Worm (Caenorhabditis elegans) whole organism, L4 larva: ENCODE measurements around the gene spt-5.

ENCODE experiments used
- F44E2.7 ChIP-seq: fragments of 200-800 bp; sonication (Bioruptor generic); IDR thresholded peaks from 2 replicates; pipeline ENCODE4 v2.1.2; 2022; ENCODE audit warnings: missing genetic modification characterization, missing compliant biosample characterization
- R02D3.7 ChIP-seq: fragments of 150-350 bp; sonication (generic microtip); optimal IDR thresholded peaks from 3 replicates; lab custom pipeline; 2014; ENCODE audit warnings: missing biosample characterization, missing genetic modification characterization
- T20F7.1 ChIP-seq: fragments of 200-800 bp; sonication (Bioruptor generic); optimal IDR thresholded peaks from 2 replicates; lab custom pipeline; 2018; ENCODE audit warnings: mild to moderate bottlenecking, missing genetic modification characterization, missing compliant biosample characterization
- Y105C5A.15 ChIP-seq: fragments of 200-800 bp; sonication (Bioruptor generic); IDR thresholded peaks from 2 replicates; pipeline ENCODE4 v1.3.6; 2022; ENCODE audit warnings: missing genetic modification characterization, missing compliant biosample characterization
- Y5F2A.4 ChIP-seq: fragments of 200-800 bp; sonication (Bioruptor generic); optimal IDR thresholded peaks from 2 replicates; lab custom pipeline; 2018; ENCODE audit warnings: mild to moderate bottlenecking, missing genetic modification characterization, missing compliant biosample characterization
- Y75B8A.6 ChIP-seq: fragments of 200-800 bp; sonication (Bioruptor generic); IDR thresholded peaks from 2 replicates; pipeline ENCODE4 v1.3.6; 2022; ENCODE audit warnings: missing genetic modification reagents, missing genetic modification characterization, missing compliant biosample characterization
- ZK546.5 ChIP-seq, 2 experiments: sonication (generic microtip); optimal IDR thresholded peaks; 2 replicates each; lab custom pipeline; 2017; ENCODE audit warnings: missing biosample characterization in 2 of 2, missing genetic modification characterization in 2 of 2
- aha-1 ChIP-seq: fragments of 150-350 bp; peaks from one replicate; lab custom pipeline; 2014; ENCODE audit warnings: missing biosample characterization, missing genetic modification characterization
- aly-2 ChIP-seq: sonication (generic microtip); optimal IDR thresholded peaks from 2 replicates; lab custom pipeline; 2018; ENCODE audit warnings: missing biosample characterization, missing genetic modification characterization
- arid-1 ChIP-seq: fragments of 200-800 bp; sonication (Bioruptor generic); conservative IDR thresholded peaks from 2 replicates; pipeline ENCODE4 v1.3.6; 2022; ENCODE audit warnings: missing genetic modification reagents, missing genetic modification characterization, missing compliant biosample characterization
- ceh-20 ChIP-seq: fragments of 200-800 bp; sonication (Bioruptor generic); IDR thresholded peaks from 2 replicates; pipeline ENCODE4 v1.3.6; 2022; ENCODE audit warnings: missing genetic modification reagents, missing genetic modification characterization, missing compliant biosample characterization
- ces-1 ChIP-seq: fragments of 150-350 bp; sonication (generic microtip); optimal IDR thresholded peaks from 4 replicates; lab custom pipeline; 2014; ENCODE audit warnings: missing biosample characterization, missing genetic modification reagents, missing genetic modification characterization
- ctbp-1 ChIP-seq: fragments of 200-800 bp; sonication (Bioruptor generic); IDR thresholded peaks from 2 replicates; pipeline ENCODE4 v1.3.6; 2022; ENCODE audit warnings: missing genetic modification reagents, missing genetic modification characterization, missing compliant biosample characterization
- daf-19 ChIP-seq: fragments of 200-800 bp; sonication (Bioruptor generic); conservative IDR thresholded peaks from 2 replicates; pipeline ENCODE4 v1.3.6; 2022; ENCODE audit warnings: missing genetic modification characterization, missing compliant biosample characterization
- dmd-9 ChIP-seq: fragments of 200-800 bp; sonication (Bioruptor generic); IDR thresholded peaks from 2 replicates; pipeline ENCODE4 v1.3.6; 2022; ENCODE audit warnings: missing genetic modification reagents, missing genetic modification characterization, missing compliant biosample characterization
- egl-27 ChIP-seq: sonication (generic microtip); optimal IDR thresholded peaks from 3 replicates; lab custom pipeline; 2017; ENCODE audit warnings: missing biosample characterization, missing genetic modification reagents, missing genetic modification characterization
- fkh-10 ChIP-seq: fragments of 150-350 bp; optimal IDR thresholded peaks from 2 replicates; lab custom pipeline; 2014; ENCODE audit warnings: missing biosample characterization, missing genetic modification reagents, missing genetic modification characterization
- fos-1 ChIP-seq: fragments of 150-350 bp; optimal IDR thresholded peaks from 2 replicates; lab custom pipeline; 2014; ENCODE audit warnings: missing biosample characterization, missing genetic modification characterization
- hlh-11 ChIP-seq: fragments of 200-800 bp; sonication (Bioruptor generic); optimal IDR thresholded peaks from 2 replicates; lab custom pipeline; 2018; ENCODE audit warnings: mild to moderate bottlenecking, missing genetic modification characterization, missing compliant biosample characterization
- hmg-1.1 ChIP-seq: fragments of 200-800 bp; sonication (Bioruptor generic); IDR thresholded peaks from 2 replicates; pipeline ENCODE4 v1.3.6; 2022; ENCODE audit warnings: missing genetic modification reagents, missing genetic modification characterization, missing compliant biosample characterization
- jun-1 ChIP-seq: fragments of 150-350 bp; optimal IDR thresholded peaks from 2 replicates; lab custom pipeline; 2014; ENCODE audit warnings: missing biosample characterization, missing genetic modification reagents, missing genetic modification characterization
- lin-15B ChIP-seq: fragments of 150-350 bp; sonication (generic microtip); optimal IDR thresholded peaks from 3 replicates; lab custom pipeline; 2014; ENCODE audit warnings: missing biosample characterization, missing genetic modification characterization
- lin-38 ChIP-seq: fragments of 200-800 bp; sonication (Bioruptor generic); IDR thresholded peaks from 2 replicates; pipeline ENCODE4 v1.3.6; 2022; ENCODE audit warnings: missing genetic modification reagents, missing genetic modification characterization, missing compliant biosample characterization
- lir-3 ChIP-seq: sonication (generic microtip); optimal IDR thresholded peaks from 2 replicates; lab custom pipeline; 2016; ENCODE audit warnings: mild to moderate bottlenecking, missing genetic modification characterization, missing compliant biosample characterization
- madf-5 ChIP-seq, 2 experiments: fragments of 200-800 bp; sonication (Bioruptor generic); IDR thresholded peaks; 2 replicates each; pipeline ENCODE4 v1.3.6; 2022; ENCODE audit warnings: missing compliant biosample characterization in 2 of 2, missing genetic modification characterization in 2 of 2
- madf-9 ChIP-seq: fragments of 200-800 bp; sonication (Bioruptor generic); conservative IDR thresholded peaks from 2 replicates; pipeline ENCODE4 v1.3.6; 2022; ENCODE audit warnings: missing genetic modification reagents, missing genetic modification characterization, missing compliant biosample characterization
- mdl-1 ChIP-seq, 2 experiments: fragments of 150-350 bp in 1 of 2; sonication (generic microtip) in 1 of 2; optimal IDR thresholded peaks; 2 replicates each; lab custom pipeline; 2014 to 2017; ENCODE audit warnings: missing biosample characterization in 2 of 2, missing genetic modification characterization in 2 of 2
- mdt-29 ChIP-seq: fragments of 200-800 bp; sonication (Bioruptor generic); IDR thresholded peaks from 2 replicates; pipeline ENCODE4 v1.3.6; 2022; ENCODE audit warnings: missing genetic modification reagents, missing genetic modification characterization, missing compliant biosample characterization
- mep-1 ChIP-seq: fragments of 150-350 bp; sonication (generic microtip); optimal IDR thresholded peaks from 3 replicates; lab custom pipeline; 2014; ENCODE audit warnings: missing biosample characterization, missing genetic modification characterization
- mes-2 ChIP-seq: sonication (generic microtip); optimal IDR thresholded peaks from 2 replicates; lab custom pipeline; 2016; ENCODE audit warnings: missing genotype, mild to moderate bottlenecking, missing genetic modification characterization, missing compliant biosample characterization; ENCODE audit not compliant: poor library complexity, severe bottlenecking
- nhr-10 ChIP-seq: fragments of 150-350 bp; optimal IDR thresholded peaks from 2 replicates; lab custom pipeline; 2014; ENCODE audit warnings: missing biosample characterization, missing genetic modification characterization
- nhr-102 ChIP-seq: sonication (generic microtip); optimal IDR thresholded peaks from 2 replicates; lab custom pipeline; 2016; ENCODE audit warnings: mild to moderate bottlenecking, missing genetic modification characterization, moderate library complexity, missing compliant biosample characterization
- nhr-11 ChIP-seq: fragments of 150-350 bp; optimal IDR thresholded peaks from 2 replicates; lab custom pipeline; 2014; ENCODE audit warnings: missing biosample characterization, missing genetic modification characterization
- nhr-25 ChIP-seq: sonication (generic microtip); optimal IDR thresholded peaks from 2 replicates; lab custom pipeline; 2017; ENCODE audit warnings: missing genetic modification characterization, mild to moderate bottlenecking, missing compliant biosample characterization, antibody characterized with exemption, moderate library complexity, borderline replicate concordance; ENCODE audit not compliant: insufficient read depth
- nhr-41 ChIP-seq: fragments of 200-800 bp; sonication (Bioruptor generic); IDR thresholded peaks from 2 replicates; pipeline ENCODE4 v1.3.6; 2022; ENCODE audit warnings: missing genetic modification reagents, missing genetic modification characterization, missing compliant biosample characterization
- nhr-42 ChIP-seq: fragments of 200-800 bp; sonication (Bioruptor generic); IDR thresholded peaks from 2 replicates; pipeline ENCODE4 v1.3.6; 2022; ENCODE audit warnings: missing genetic modification characterization, missing compliant biosample characterization
- nhr-76 ChIP-seq: fragments of 150-350 bp; optimal IDR thresholded peaks from 2 replicates; lab custom pipeline; 2014; ENCODE audit warnings: missing biosample characterization, missing genetic modification characterization
- nhr-77 ChIP-seq: fragments of 150-350 bp; optimal IDR thresholded peaks from 2 replicates; lab custom pipeline; 2014; ENCODE audit warnings: missing biosample characterization, missing genetic modification characterization
- pqm-1 ChIP-seq: sonication (generic microtip); optimal IDR thresholded peaks from 2 replicates; lab custom pipeline; 2017; ENCODE audit warnings: missing biosample characterization, missing genetic modification characterization
- rbr-2 ChIP-seq: sonication (generic microtip); optimal IDR thresholded peaks from 2 replicates; lab custom pipeline; 2016; ENCODE audit warnings: missing genotype, missing genetic modification characterization, missing compliant biosample characterization
- saeg-2 ChIP-seq: fragments of 200-800 bp; sonication (Bioruptor generic); IDR thresholded peaks from 2 replicates; pipeline ENCODE4 v1.3.6; 2022; ENCODE audit warnings: missing genetic modification reagents, missing genetic modification characterization, missing compliant biosample characterization
- sdz-12 ChIP-seq: fragments of 200-800 bp; sonication (Bioruptor generic); optimal IDR thresholded peaks from 2 replicates; lab custom pipeline; 2018; ENCODE audit warnings: mild to moderate bottlenecking, missing genetic modification characterization, missing compliant biosample characterization
- set-16 ChIP-seq: fragments of 200-800 bp; sonication (Bioruptor generic); IDR thresholded peaks from 2 replicates; pipeline ENCODE4 v1.3.6; 2022; ENCODE audit warnings: missing genetic modification reagents, missing genetic modification characterization, missing compliant biosample characterization
- tag-97 ChIP-seq: fragments of 200-800 bp; sonication (Bioruptor generic); IDR thresholded peaks from 2 replicates; pipeline ENCODE4 v1.3.6; 2022; ENCODE audit warnings: missing genetic modification characterization, missing compliant biosample characterization
- tra-1 ChIP-seq: fragments of 200-800 bp; sonication (Bioruptor generic); IDR thresholded peaks from 2 replicates; pipeline ENCODE4 v1.3.6; 2022; ENCODE audit warnings: missing genetic modification reagents, missing genetic modification characterization, missing compliant biosample characterization
- unc-62 ChIP-seq, 3 experiments: fragments of 150-350 bp in 1 of 3; sonication (generic microtip); optimal IDR thresholded peaks in 2 of 3; peaks in 1 of 3; 1 replicate in 1 of 3; 2 replicates in 2 of 3; lab custom pipeline; 2014 to 2017; ENCODE audit warnings: missing biosample characterization in 3 of 3, missing genetic modification characterization in 3 of 3, missing genetic modification reagents in 3 of 3, missing genotype in 1 of 3
- zag-1 ChIP-seq: fragments of 150-350 bp; optimal IDR thresholded peaks from 2 replicates; lab custom pipeline; 2014; ENCODE audit warnings: missing biosample characterization, missing genetic modification characterization
- zfp-2 ChIP-seq: sonication (generic microtip); optimal IDR thresholded peaks from 2 replicates; lab custom pipeline; 2016; ENCODE audit warnings: mild to moderate bottlenecking, missing genetic modification characterization, missing compliant biosample characterization
- zip-11 ChIP-seq: fragments of 200-800 bp; sonication (Bioruptor generic); IDR thresholded peaks from 2 replicates; pipeline ENCODE4 v1.3.6; 2022; ENCODE audit warnings: missing genetic modification characterization, missing compliant biosample characterization
- ztf-11 ChIP-seq: fragments of 150-350 bp; optimal IDR thresholded peaks from 2 replicates; lab custom pipeline; 2014; ENCODE audit warnings: missing biosample characterization, missing genetic modification characterization
- ztf-7 ChIP-seq: fragments of 150-350 bp; optimal IDR thresholded peaks from 2 replicates; lab custom pipeline; 2014; ENCODE audit warnings: missing biosample characterization, missing genetic modification characterization

The spt-5 gene

DNA sequence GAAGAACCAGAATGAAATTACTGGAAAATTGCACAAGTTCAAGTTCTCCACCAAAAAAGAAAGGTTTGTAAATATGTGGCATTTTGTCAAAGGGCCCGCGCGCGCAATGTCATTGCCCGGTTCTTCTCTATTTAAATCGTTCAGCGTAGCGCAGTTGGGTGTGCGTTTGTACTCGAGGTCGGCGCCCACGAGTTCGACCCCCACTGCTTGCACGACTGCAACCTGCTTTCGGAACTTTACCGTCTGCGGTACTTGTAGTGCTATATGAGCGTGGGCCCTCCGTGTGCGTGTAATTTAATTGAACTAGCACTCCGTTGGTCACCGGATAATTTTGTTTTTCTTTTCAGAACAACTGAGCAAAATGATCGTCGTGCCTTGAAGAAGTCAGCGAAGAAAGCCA lies 35.2 kb downstream of the spt-5 start (continued):
- TF ChIP-seq fos-1 (tag; lab: Kevin White, UChicago): no peak
- TF ChIP-seq ceh-20 (GFP tag; lab: Robert Waterston, UW): peak; percentile 86
- TF ChIP-seq lin-15B (tag; lab: Kevin White, UChicago): no peak
- peak; percentile 67; the same call in 1 of the 2 replicates for TF ChIP-seq zip-11 (GFP tag; lab: Robert Waterston, UW)
- TF ChIP-seq madf-9 (GFP tag; lab: Robert Waterston, UW): peak; percentile 69; the same call in 1 of the 2 replicates
- TF ChIP-seq aly-2 (tag; lab: Kevin White, UChicago): peak; percentile 14
- peak; percentile 55; the same call in 1 of the 2 replicates for TF ChIP-seq daf-19 (GFP tag; lab: Robert Waterston, UW)
- peak; percentile 11 for TF ChIP-seq jun-1
- peak; percentile 94 for TF ChIP-seq F44E2.7
- TF ChIP-seq mdl-1 (tag; optimal IDR thresholded peaks at IDR 0.05; lab: Kevin White, UChicago): peak in 1 of 2 experiments; percentile 43
- TF ChIP-seq egl-27 (tag; lab: Kevin White, UChicago): no peak
- TF ChIP-seq mep-1 (tag; lab: Kevin White, UChicago): peak; percentile 89
- no peak for TF ChIP-seq fkh-10 (GFP tag; lab: Kevin White, UChicago)
- peak; percentile 84 for TF ChIP-seq nhr-102
- TF ChIP-seq sdz-12 (GFP tag; lab: Kevin White, UChicago): peak; percentile 75
- peak; percentile 68; the same call in 1 of the 2 replicates for TF ChIP-seq dmd-9 (GFP tag; lab: Robert Waterston, UW)
- TF ChIP-seq nhr-76 (tag; lab: Kevin White, UChicago): no peak
- TF ChIP-seq lir-3 (tag; lab: Kevin White, UChicago): peak; percentile 71
- no peak for TF ChIP-seq T20F7.1 (GFP tag; lab: Kevin White, UChicago)
- peak; percentile 43 for TF ChIP-seq nhr-77 (tag; lab: Kevin White, UChicago)
- peak; percentile 70 for TF ChIP-seq hlh-11 (tag; lab: Kevin White, UChicago)
- TF ChIP-seq nhr-25 (tag; lab: Kevin White, UChicago): peak; percentile 87
- no peak for TF ChIP-seq ces-1 (GFP tag; lab: Kevin White, UChicago)
- TF ChIP-seq Y105C5A.15 (GFP tag; lab: Robert Waterston, UW): peak; percentile 94
- TF ChIP-seq zag-1 (tag; lab: Kevin White, UChicago): no peak
- TF ChIP-seq R02D3.7 (tag; lab: Kevin White, UChicago): no peak
- TF ChIP-seq nhr-42 (GFP tag; lab: Robert Waterston, UW): peak; percentile 76; the same call in 1 of the 2 replicates
- TF ChIP-seq unc-62 (GFP tag; optimal IDR thresholded peaks at IDR 0.05 in 1 of 2; lab: Kevin White, UChicago): no peak
- no peak for TF ChIP-seq unc-62 (tag; optimal IDR thresholded peaks at IDR 0.05; lab: Kevin White, UChicago)
- TF ChIP-seq zfp-2 (tag; lab: Kevin White, UChicago): peak; percentile 60
- TF ChIP-seq mes-2 (tag; lab: Kevin White, UChicago): peak; percentile 89
- TF ChIP-seq aha-1 (tag; lab: Kevin White, UChicago): peak; percentile 99
- peak; percentile 14 for TF ChIP-seq pqm-1
- peak; percentile 88 for TF ChIP-seq ztf-7 (tag; lab: Kevin White, UChicago)
- TF ChIP-seq madf-5 (GFP tag; IDR thresholded peaks at IDR 0.05; lab: Robert Waterston, UW): peak; percentile 47 to 91; a peak in 2 of 4 replicates
- peak; percentile 81 for TF ChIP-seq rbr-2 (tag; lab: Kevin White, UChicago)
- TF ChIP-seq nhr-41 (GFP tag; lab: Robert Waterston, UW): 0 out of 2 replicates have a peak, but pooled peaks have one; percentile 29
- no peak for TF ChIP-seq nhr-11 (tag; lab: Kevin White, UChicago)
- TF ChIP-seq mdt-29 (GFP tag; lab: Robert Waterston, UW): peak; percentile 18; the same call in 1 of the 2 replicates
- TF ChIP-seq tag-97 (GFP tag; lab: Robert Waterston, UW): no peak
- TF ChIP-seq ZK546.5 (tag; optimal IDR thresholded peaks at IDR 0.05; lab: Kevin White, UChicago): no peak
- peak; percentile 51; the same call in 1 of the 2 replicates for TF ChIP-seq saeg-2 (GFP tag; lab: Robert Waterston, UW)
- TF ChIP-seq arid-1 (GFP tag; lab: Robert Waterston, UW): peak; percentile 94
- peak; percentile 92 for TF ChIP-seq ctbp-1
- TF ChIP-seq set-16 (GFP tag; lab: Robert Waterston, UW): peak; percentile 67
- TF ChIP-seq lin-38 (GFP tag; lab: Robert Waterston, UW): peak; percentile 88
- TF ChIP-seq hmg-1.1: peak; percentile 87
- 0 out of 2 replicates have a peak, but pooled peaks have one; percentile 27 for TF ChIP-seq Y75B8A.6
- TF ChIP-seq tra-1: peak; percentile 82
- no peak for TF ChIP-seq nhr-10 (tag; lab: Kevin White, UChicago)
- no peak for TF ChIP-seq ztf-11 (tag; lab: Kevin White, UChicago)
- TF ChIP-seq Y5F2A.4 (GFP tag; lab: Kevin White, UChicago): peak; percentile 76
